Worm (Caenorhabditis elegans): Measurements from ENCODE around the gene alh-13.

- TF ChIP-seq aly-2 (tag; optimal IDR thresholded peaks at IDR 0.05) (no peak), lsy-2 (tag; optimal IDR thresholded peaks at IDR 0.05) (no peak), unc-62 (GFP tag; optimal IDR thresholded peaks at IDR 0.05 in 1 of 2) (peak in 1 of 2 experiments; percentile 97), unc-62 (tag; optimal IDR thresholded peaks at IDR 0.05) (no peak), hlh-11 (tag; optimal IDR thresholded peaks at IDR 0.05) (no peak), nhr-237 (tag; optimal IDR thresholded peaks at IDR 0.05) (no peak), Y75B8A.6 (GFP tag; IDR thresholded peaks at IDR 0.05) (no peak), mep-1 (tag; optimal IDR thresholded peaks at IDR 0.05) (no peak), nhr-76 (tag; optimal IDR thresholded peaks at IDR 0.05) (no peak), saeg-2 (GFP tag; IDR thresholded peaks at IDR 0.05) (no peak), nhr-111 (GFP tag; optimal IDR thresholded peaks at IDR 0.05) (no peak), mdl-1 (tag; optimal IDR thresholded peaks at IDR 0.05) (no peak), lin-1 (GFP tag; IDR thresholded peaks at IDR 0.05) (no peak)
Measured at ce11 chrX:12826782-12827181, 44.6 kb downstream of the alh-13 start.
